Worm (Caenorhabditis elegans) whole organism, midembryonic: ENCODE data around the gene try-10.
A peak's percentile ranks its signal among the peaks of the same experiment; 100 is the strongest.

Experiments used
- T22C8.4 ChIP-seq: fragments of 200-800 bp; sonication (Bioruptor generic); IDR thresholded peaks from 2 replicates; pipeline ENCODE4 v1.3.6; 2022; ENCODE audit warnings: missing genetic modification characterization, missing compliant biosample characterization
- cog-1 ChIP-seq: sonication (generic microtip); optimal IDR thresholded peaks from 2 replicates; lab custom pipeline; 2016; ENCODE audit warnings: missing genetic modification characterization, missing compliant biosample characterization
- flt-1 ChIP-seq: fragments of 200-800 bp; sonication (Bioruptor generic); IDR thresholded peaks from 2 replicates; pipeline ENCODE4 v1.3.6; 2022; ENCODE audit warnings: missing genetic modification characterization, missing compliant biosample characterization
- klf-2 ChIP-seq: fragments of 200-800 bp; sonication (Bioruptor generic); conservative IDR thresholded peaks from 2 replicates; pipeline ENCODE4 v1.3.6; 2022; ENCODE audit warnings: missing genetic modification reagents, missing genetic modification characterization, missing compliant biosample characterization
- med-1 ChIP-seq: sonication (generic microtip); optimal IDR thresholded peaks from 2 replicates; lab custom pipeline; 2017; ENCODE audit warnings: missing genetic modification characterization, mild to moderate bottlenecking, missing compliant biosample characterization, antibody characterized with exemption, missing genetic modification reagents; ENCODE audit not compliant: insufficient read depth
- ref-1 ChIP-seq: fragments of 200-800 bp; sonication (Bioruptor generic); conservative IDR thresholded peaks from 2 replicates; pipeline ENCODE4 v1.3.6; 2022; ENCODE audit warnings: missing genetic modification reagents, missing genetic modification characterization, missing compliant biosample characterization
- tab-1 ChIP-seq: fragments of 200-800 bp; sonication (Bioruptor generic); IDR thresholded peaks from 2 replicates; pipeline ENCODE4 v1.3.6; 2022; ENCODE audit warnings: missing genetic modification characterization, missing compliant biosample characterization
- ztf-23 ChIP-seq: fragments of 200-800 bp; sonication (Bioruptor generic); IDR thresholded peaks from 2 replicates; pipeline ENCODE4 v1.3.6; 2022; ENCODE audit warnings: missing genetic modification reagents, missing genetic modification characterization, missing compliant biosample characterization
- ztf-29 ChIP-seq: fragments of 200-800 bp; sonication (Bioruptor generic); IDR thresholded peaks from 2 replicates; pipeline ENCODE4 v1.3.6; 2022; ENCODE audit warnings: missing genetic modification reagents, missing genetic modification characterization, missing compliant biosample characterization

try-10 gene

ce11 chrV:13043195-13043762 is 30.2 kb upstream of the try-10 start, which contains the start of gene lap-2:
lap-2 (plus strand) TSS chrV:13043712.
- TF ChIP-seq ztf-23 (GFP tag; lab: Robert Waterston, UW) (no peak), flt-1 (GFP tag; lab: Robert Waterston, UW) (no peak), T22C8.4 (GFP tag; lab: Robert Waterston, UW) (no peak), ztf-29 (GFP tag; lab: Robert Waterston, UW) (no peak), med-1 (no peak)

ce11 chrV:13041666-13042065 is 28.6 kb upstream of the try-10 start, which contains the start of gene scyl-1:
scyl-1 (minus strand) TSS chrV:13041721.
- TF ChIP-seq ref-1 (GFP tag; lab: Robert Waterston, UW) (no peak), ztf-23 (GFP tag; lab: Robert Waterston, UW) (0 out of 2 replicates have a peak, but pooled peaks have one; percentile 63), med-1 (peak; percentile 40), flt-1 (GFP tag; lab: Robert Waterston, UW) (peak; percentile 35; the same call in 1 of the 2 replicates), tab-1 (0 out of 2 replicates have a peak, but pooled peaks have one; percentile 44), T22C8.4 (GFP tag; lab: Robert Waterston, UW) (peak; percentile 25; the same call in 1 of the 2 replicates)

ce11 chrV:13036466-13036865 is 23.4 kb upstream of the try-10 start, which contains the start of gene W07G4.2:
W07G4.2 (minus strand) TSS chrV:13036566.
- TF ChIP-seq ref-1 (GFP tag; lab: Robert Waterston, UW): no peak
- TF ChIP-seq cog-1 (tag; lab: Kevin White, UChicago): no peak
- no peak for TF ChIP-seq klf-2
- TF ChIP-seq ztf-29 (GFP tag; lab: Robert Waterston, UW): no peak
- TF ChIP-seq ztf-23 (GFP tag; lab: Robert Waterston, UW): no peak
- TF ChIP-seq med-1: no peak
- TF ChIP-seq tab-1: no peak
- no peak for TF ChIP-seq T22C8.4 (GFP tag; lab: Robert Waterston, UW)
- no peak for TF ChIP-seq flt-1 (GFP tag; lab: Robert Waterston, UW)

ce11 chrV:13034604-13035003 is 21.5 kb upstream of the try-10 start, which contains the start of gene W07G4.7:
W07G4.7 (minus strand) TSS chrV:13034704.
- TF ChIP-seq tab-1 (no peak), T22C8.4 (GFP tag; lab: Robert Waterston, UW) (no peak), klf-2 (no peak), cog-1 (tag; lab: Kevin White, UChicago) (no peak), med-1 (no peak), ztf-23 (GFP tag; lab: Robert Waterston, UW) (no peak), ztf-29 (GFP tag; lab: Robert Waterston, UW) (no peak)

ce11 chrV:13033223-13033622 is 20.2 kb upstream of the try-10 start, which contains the start of gene W07G4.1:
W07G4.1 (plus strand) TSS chrV:13033523.
- TF ChIP-seq tab-1 (no peak), med-1 (no peak), cog-1 (tag; lab: Kevin White, UChicago) (no peak), flt-1 (GFP tag; lab: Robert Waterston, UW) (no peak)

- TF ChIP-seq cog-1 (tag; lab: Kevin White, UChicago) (no peak), med-1 (no peak), flt-1 (GFP tag; lab: Robert Waterston, UW) (no peak), ref-1 (GFP tag; lab: Robert Waterston, UW) (no peak), ztf-29 (GFP tag; lab: Robert Waterston, UW) (no peak), tab-1 (no peak), T22C8.4 (GFP tag; lab: Robert Waterston, UW) (no peak), klf-2 (no peak), ztf-23 (GFP tag; lab: Robert Waterston, UW) (no peak)
Observed at ce11 chrV:13028871-13029270, 15.8 kb upstream of the try-10 start.

ce11 chrV:13026631-13027299 is 13.7 kb upstream of the try-10 start:
- TF ChIP-seq ztf-23 (GFP tag; lab: Robert Waterston, UW): no peak
- no peak for TF ChIP-seq tab-1
- no peak for TF ChIP-seq flt-1 (GFP tag; lab: Robert Waterston, UW)
- no peak for TF ChIP-seq cog-1 (tag; lab: Kevin White, UChicago)
- no peak for TF ChIP-seq T22C8.4 (GFP tag; lab: Robert Waterston, UW)
- no peak for TF ChIP-seq klf-2
- TF ChIP-seq med-1: no peak
- TF ChIP-seq ztf-29 (GFP tag; lab: Robert Waterston, UW): no peak
- no peak for TF ChIP-seq ref-1 (GFP tag; lab: Robert Waterston, UW)

ce11 chrV:13025283-13025682 is 12.2 kb upstream of the try-10 start:
- no peak for TF ChIP-seq med-1
- TF ChIP-seq ref-1 (GFP tag; lab: Robert Waterston, UW): no peak
- TF ChIP-seq tab-1: no peak
- no peak for TF ChIP-seq ztf-29 (GFP tag; lab: Robert Waterston, UW)
- TF ChIP-seq klf-2: no peak
- no peak for TF ChIP-seq cog-1 (tag; lab: Kevin White, UChicago)
- TF ChIP-seq ztf-23 (GFP tag; lab: Robert Waterston, UW): no peak
- TF ChIP-seq flt-1 (GFP tag; lab: Robert Waterston, UW): no peak
- TF ChIP-seq T22C8.4 (GFP tag; lab: Robert Waterston, UW): no peak

- TF ChIP-seq flt-1 (GFP tag; lab: Robert Waterston, UW): 0 out of 2 replicates have a peak, but pooled peaks have one; percentile 11
- no peak for TF ChIP-seq ref-1 (GFP tag; lab: Robert Waterston, UW)
Observed at ce11 chrV:13024499-13024898, 11.4 kb upstream of the try-10 start.

ce11 chrV:13022265-13022664 is 9.2 kb upstream of the try-10 start:
- no peak for TF ChIP-seq T22C8.4 (GFP tag; lab: Robert Waterston, UW)
- no peak for TF ChIP-seq cog-1 (tag; lab: Kevin White, UChicago)
- TF ChIP-seq klf-2: no peak
- no peak for TF ChIP-seq med-1
- TF ChIP-seq ref-1 (GFP tag; lab: Robert Waterston, UW): no peak
- TF ChIP-seq tab-1: no peak
- TF ChIP-seq flt-1 (GFP tag; lab: Robert Waterston, UW): no peak
- TF ChIP-seq ztf-23 (GFP tag; lab: Robert Waterston, UW): no peak
- TF ChIP-seq ztf-29 (GFP tag; lab: Robert Waterston, UW): no peak
